Worm (Caenorhabditis elegans) whole organism, early embryonic: Measurements from ENCODE around the gene R09F10.3.

Experiments used
- B0310.2 ChIP-seq: sonication (generic microtip); optimal IDR thresholded peaks from 2 replicates; lab custom pipeline; 2016; ENCODE audit warnings: mild to moderate bottlenecking, missing genetic modification characterization, missing compliant biosample characterization
- F13C5.2 ChIP-seq: sonication (generic microtip); optimal IDR thresholded peaks from 2 replicates; lab custom pipeline; 2017; ENCODE audit warnings: mild to moderate bottlenecking, missing genetic modification characterization, inconsistent platforms, missing compliant biosample characterization
- aly-1 ChIP-seq: sonication (generic microtip); optimal IDR thresholded peaks from 2 replicates; lab custom pipeline; 2016; ENCODE audit warnings: missing genetic modification characterization, missing compliant biosample characterization
- ama-1 ChIP-seq: fragments of 150-350 bp; optimal IDR thresholded peaks from 2 replicates; lab custom pipeline; 2014
- ceh-13 ChIP-seq: fragments of 200-800 bp; sonication (Bioruptor generic); optimal IDR thresholded peaks from 2 replicates; lab custom pipeline; 2018; ENCODE audit warnings: mild to moderate bottlenecking, missing genetic modification characterization, missing compliant biosample characterization
- ceh-36 ChIP-seq: sonication (generic microtip); optimal IDR thresholded peaks from 2 replicates; lab custom pipeline; 2016; ENCODE audit warnings: missing genetic modification characterization, inconsistent platforms, missing compliant biosample characterization
- ets-7 ChIP-seq: sonication (generic microtip); optimal IDR thresholded peaks from 2 replicates; lab custom pipeline; 2016; ENCODE audit warnings: missing genotype, missing genetic modification characterization, missing compliant biosample characterization
- flt-1 ChIP-seq: fragments of 200-800 bp; sonication (Bioruptor generic); IDR thresholded peaks from 2 replicates; pipeline ENCODE4 v1.3.6; 2022; ENCODE audit warnings: missing genetic modification characterization, missing compliant biosample characterization
- hmbx-1 ChIP-seq: sonication (generic microtip); optimal IDR thresholded peaks from 2 replicates; lab custom pipeline; 2016; ENCODE audit warnings: mild to moderate bottlenecking, missing genetic modification characterization, missing compliant biosample characterization
- hmg-4 ChIP-seq: fragments of 200-800 bp; sonication (Bioruptor generic); optimal IDR thresholded peaks from 2 replicates; lab custom pipeline; 2018; ENCODE audit warnings: mild to moderate bottlenecking, missing genetic modification characterization, missing compliant biosample characterization
- hnd-1 ChIP-seq: sonication (generic microtip); optimal IDR thresholded peaks from 2 replicates; lab custom pipeline; 2016; ENCODE audit warnings: missing genetic modification characterization, missing compliant biosample characterization
- pes-1 ChIP-seq: fragments of 200-800 bp; sonication (Bioruptor generic); IDR thresholded peaks from 2 replicates; pipeline ENCODE4 v1.3.6; 2022; ENCODE audit warnings: missing genetic modification reagents, missing genetic modification characterization, missing compliant biosample characterization
- scrt-1 ChIP-seq: fragments of 200-800 bp; sonication (Bioruptor generic); IDR thresholded peaks from 2 replicates; pipeline ENCODE4 v1.3.6; 2022; ENCODE audit warnings: missing genetic modification characterization, missing compliant biosample characterization
- sea-1 ChIP-seq: fragments of 200-800 bp; sonication (Bioruptor generic); conservative IDR thresholded peaks from 2 replicates; pipeline ENCODE4 v1.3.6; 2022; ENCODE audit warnings: missing genetic modification characterization, missing compliant biosample characterization
- tbx-11 ChIP-seq: fragments of 200-800 bp; sonication (Bioruptor generic); IDR thresholded peaks from 2 replicates; pipeline ENCODE4 v1.3.6; 2022; ENCODE audit warnings: missing genetic modification characterization, missing compliant biosample characterization
- tbx-37 ChIP-seq: fragments of 200-800 bp; sonication (Bioruptor generic); conservative IDR thresholded peaks from 2 replicates; pipeline ENCODE4 v1.3.6; 2022; ENCODE audit warnings: missing genetic modification reagents, missing genetic modification characterization, missing compliant biosample characterization
- tra-4 ChIP-seq: sonication (generic microtip); optimal IDR thresholded peaks from 2 replicates; lab custom pipeline; 2017; ENCODE audit warnings: missing genetic modification characterization, missing compliant biosample characterization

R09F10.3 gene

ce11 chrX:8302299-8302698 lies 7.9 kb downstream of the R09F10.3 start, which contains the start of gene inx-5:
inx-5 (minus strand) TSS chrX:8302399.
- TF ChIP-seq ceh-13 (GFP tag; lab: Kevin White, UChicago) (no peak), ama-1 (lab: Kevin White, UChicago) (no peak)

- TF ChIP-seq ama-1 (lab: Kevin White, UChicago) (no peak), hnd-1 (tag; lab: Kevin White, UChicago) (no peak), tbx-11 (GFP tag; lab: Robert Waterston, UW) (no peak)
These were observed 8.4 kb downstream of the R09F10.3 start for ce11 chrX:8302803-8303202.

- no peak for TF ChIP-seq tra-4 (tag; lab: Kevin White, UChicago)
- no peak for TF ChIP-seq ceh-13 (GFP tag; lab: Kevin White, UChicago)
- TF ChIP-seq scrt-1: no peak
- no peak for TF ChIP-seq tbx-11 (GFP tag; lab: Robert Waterston, UW)
- no peak for TF ChIP-seq hmbx-1 (tag; lab: Kevin White, UChicago)
- no peak for TF ChIP-seq B0310.2 (tag; lab: Kevin White, UChicago)
- TF ChIP-seq flt-1: no peak
- TF ChIP-seq ceh-36 (tag; lab: Kevin White, UChicago): no peak
- no peak for TF ChIP-seq hnd-1 (tag; lab: Kevin White, UChicago)
- TF ChIP-seq ets-7 (tag; lab: Kevin White, UChicago): no peak
- no peak for TF ChIP-seq tbx-37 (GFP tag; lab: Robert Waterston, UW)
- TF ChIP-seq F13C5.2: no peak
- TF ChIP-seq ama-1 (lab: Kevin White, UChicago): no peak
- no peak for TF ChIP-seq hmg-4 (GFP tag; lab: Kevin White, UChicago)
- TF ChIP-seq pes-1 (GFP tag; lab: Robert Waterston, UW): no peak
- no peak for TF ChIP-seq sea-1
- no peak for TF ChIP-seq aly-1
These were observed 13.2 kb downstream of the R09F10.3 start, which contains the start of gene R09F10.5 for ce11 chrX:8307600-8307999. R09F10.5 (minus strand) TSS chrX:8307700.

DNA sequence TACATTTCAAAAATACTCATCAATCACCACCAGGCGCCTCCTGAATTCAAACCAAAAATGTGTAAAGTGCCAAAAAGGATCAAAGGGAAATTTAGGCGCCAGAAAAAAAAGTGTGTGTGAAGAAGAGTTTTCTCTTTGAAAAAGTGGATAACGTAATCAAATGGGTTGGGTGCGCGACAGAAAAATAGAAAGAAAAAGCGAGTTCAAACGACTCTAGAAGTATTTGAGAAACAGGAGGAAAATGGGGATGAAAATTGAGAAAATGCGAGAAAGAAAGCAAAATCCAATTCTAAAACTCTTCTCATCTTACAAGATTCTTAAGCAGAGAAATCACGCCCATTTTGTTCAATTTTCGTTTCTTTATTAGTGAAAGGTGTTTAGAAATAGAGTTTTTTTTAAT lies 14.1 kb downstream of the R09F10.3 start:
- no peak for TF ChIP-seq hnd-1 (tag; lab: Kevin White, UChicago)
- TF ChIP-seq ama-1 (lab: Kevin White, UChicago): no peak
- no peak for TF ChIP-seq pes-1 (GFP tag; lab: Robert Waterston, UW)
- no peak for TF ChIP-seq ets-7 (tag; lab: Kevin White, UChicago)

DNA sequence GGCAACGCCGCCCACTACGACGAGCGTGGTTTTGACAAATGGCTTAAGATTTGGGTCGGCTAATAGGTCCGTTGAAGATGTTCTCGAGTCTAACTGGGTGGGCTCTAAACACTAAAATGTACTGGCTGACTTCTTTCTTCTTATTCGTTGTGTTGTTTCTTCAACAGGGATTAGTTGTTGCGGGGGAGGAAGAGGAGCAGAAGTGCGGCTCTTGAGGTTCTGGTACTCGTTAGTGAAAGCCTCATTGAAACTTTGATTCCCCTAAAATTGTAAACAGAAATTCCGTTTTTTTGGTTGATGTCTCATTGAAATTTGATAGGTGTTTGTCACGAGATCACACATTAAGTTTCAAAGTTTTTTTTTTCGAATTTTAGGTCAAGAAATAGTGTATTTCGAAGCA lies 16.3 kb downstream of the R09F10.3 start:
- no peak for TF ChIP-seq flt-1
- no peak for TF ChIP-seq aly-1
- TF ChIP-seq ets-7 (tag; lab: Kevin White, UChicago): no peak
- TF ChIP-seq hmg-4 (GFP tag; lab: Kevin White, UChicago): no peak
- no peak for TF ChIP-seq ceh-13 (GFP tag; lab: Kevin White, UChicago)
- TF ChIP-seq tbx-11 (GFP tag; lab: Robert Waterston, UW): no peak
- TF ChIP-seq pes-1 (GFP tag; lab: Robert Waterston, UW): no peak

DNA sequence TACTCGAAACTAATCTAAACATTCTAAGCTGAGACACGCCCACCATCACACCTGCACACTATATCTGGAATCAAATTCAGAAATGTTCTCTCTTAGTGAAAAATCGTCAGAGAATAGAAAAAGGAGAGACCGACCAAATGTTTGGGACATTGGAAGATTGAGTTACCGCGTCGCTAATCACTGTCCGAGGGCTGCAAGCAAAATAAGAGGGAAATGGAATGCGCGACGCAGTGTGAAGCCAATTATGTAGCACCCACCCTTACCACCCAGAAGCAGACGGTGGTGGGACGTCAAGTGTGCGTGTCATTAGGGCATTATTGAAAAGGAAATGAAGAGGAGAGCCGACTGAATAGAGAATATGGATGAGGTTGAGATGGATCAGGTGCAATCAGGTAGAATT lies 17.2 kb downstream of the R09F10.3 start:
- TF ChIP-seq tra-4 (tag; lab: Kevin White, UChicago) (no peak), aly-1 (no peak), pes-1 (GFP tag; lab: Robert Waterston, UW) (no peak), ceh-36 (tag; lab: Kevin White, UChicago) (no peak), ets-7 (tag; lab: Kevin White, UChicago) (no peak), tbx-11 (GFP tag; lab: Robert Waterston, UW) (no peak), hmbx-1 (tag; lab: Kevin White, UChicago) (no peak), tbx-37 (GFP tag; lab: Robert Waterston, UW) (no peak), F13C5.2 (no peak), hmg-4 (GFP tag; lab: Kevin White, UChicago) (no peak), scrt-1 (no peak)

- TF ChIP-seq ceh-13 (GFP tag; lab: Kevin White, UChicago): no peak
- no peak for TF ChIP-seq tra-4 (tag; lab: Kevin White, UChicago)
- TF ChIP-seq ets-7 (tag; lab: Kevin White, UChicago): no peak
- no peak for TF ChIP-seq B0310.2 (tag; lab: Kevin White, UChicago)
- TF ChIP-seq hnd-1 (tag; lab: Kevin White, UChicago): no peak
- TF ChIP-seq flt-1: no peak
- no peak for TF ChIP-seq ama-1 (lab: Kevin White, UChicago)
- TF ChIP-seq F13C5.2: no peak
- no peak for TF ChIP-seq aly-1
- no peak for TF ChIP-seq pes-1 (GFP tag; lab: Robert Waterston, UW)
- TF ChIP-seq scrt-1: no peak
- TF ChIP-seq sea-1: no peak
- no peak for TF ChIP-seq tbx-11 (GFP tag; lab: Robert Waterston, UW)
- no peak for TF ChIP-seq ceh-36 (tag; lab: Kevin White, UChicago)
These were observed 24.5 kb downstream of the R09F10.3 start, which contains the start of gene srh-11 for ce11 chrX:8318950-8319349. srh-11 (minus strand) TSS chrX:8319050.

DNA sequence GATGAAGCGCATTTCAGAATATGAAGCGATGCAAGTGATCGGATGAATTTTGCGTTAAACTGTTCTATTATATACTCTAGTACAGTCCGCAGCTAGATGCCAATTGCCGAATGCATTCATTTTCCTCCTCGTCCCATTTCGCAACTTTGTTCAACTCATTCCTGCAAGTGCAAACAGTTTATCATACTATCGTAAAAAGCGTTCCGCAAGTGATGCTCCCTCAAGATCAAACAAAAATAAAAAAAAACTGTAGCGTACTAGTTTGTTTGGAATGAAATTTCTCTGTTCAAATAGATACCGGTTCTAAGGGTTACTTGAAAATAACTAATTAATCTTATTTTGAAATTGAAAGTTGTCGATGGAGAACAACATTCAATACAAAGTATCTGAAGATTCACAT lies 26.5 kb downstream of the R09F10.3 start, which contains the start of gene pqn-57:
Gene pqn-57, minus strand, starts transcription at position 101 of the 400 bp plus-strand sequence.
- no peak for TF ChIP-seq sea-1
- TF ChIP-seq flt-1: no peak
- no peak for TF ChIP-seq ets-7 (tag; lab: Kevin White, UChicago)
- no peak for TF ChIP-seq ceh-36 (tag; lab: Kevin White, UChicago)
- TF ChIP-seq tra-4 (tag; lab: Kevin White, UChicago): no peak
- TF ChIP-seq hnd-1 (tag; lab: Kevin White, UChicago): no peak
- no peak for TF ChIP-seq hmg-4 (GFP tag; lab: Kevin White, UChicago)
- no peak for TF ChIP-seq B0310.2 (tag; lab: Kevin White, UChicago)
- TF ChIP-seq ceh-13 (GFP tag; lab: Kevin White, UChicago): no peak
- no peak for TF ChIP-seq F13C5.2
- no peak for TF ChIP-seq ama-1 (lab: Kevin White, UChicago)
